Fruit fly (Drosophila melanogaster) whole organism, embryonic: ENCODE results near the gene APP-BP1.

ENCODE experiments used
- Ada2b ChIP-seq: fragments of 200-800 bp; sonication (Bioruptor generic); IDR thresholded peaks from 2 replicates; pipeline ENCODE4 v1.3.6; 2022; ENCODE audit warnings: missing biosample characterization, missing genetic modification characterization
- Adf1 ChIP-seq: fragments of 200-800 bp; sonication (Bioruptor generic); IDR thresholded peaks from 2 replicates; pipeline ENCODE4 v1.3.6; 2022; ENCODE audit warnings: missing biosample characterization, missing genetic modification characterization
- Atf6 ChIP-seq: fragments of 200-800 bp; sonication (Bioruptor generic); IDR thresholded peaks from 2 replicates; pipeline ENCODE4 v1.3.6; 2022; ENCODE audit warnings: missing biosample characterization, missing genetic modification characterization
- CG10959 ChIP-seq: fragments of 200-800 bp; sonication (Bioruptor generic); IDR thresholded peaks from 2 replicates; pipeline ENCODE4 v1.3.6; 2022; ENCODE audit warnings: missing biosample characterization, missing genetic modification characterization
- CG11085 ChIP-seq: fragments of 200-800 bp; sonication (Bioruptor generic); IDR thresholded peaks from 2 replicates; pipeline ENCODE4 v1.3.6; 2022; ENCODE audit warnings: missing biosample characterization, missing genetic modification characterization
- CG12071 ChIP-seq: fragments of 200-800 bp; sonication (Bioruptor generic); optimal IDR thresholded peaks from 3 replicates; lab custom pipeline; 2018; ENCODE audit warnings: missing biosample characterization, mild to moderate bottlenecking, missing genetic modification characterization
- CG12104 ChIP-seq: fragments of 200-800 bp; sonication (Bioruptor generic); optimal IDR thresholded peaks from 3 replicates; lab custom pipeline; 2016; ENCODE audit warnings: missing biosample characterization, missing genetic modification characterization
- CG12219 ChIP-seq: fragments of 200-800 bp; sonication (Bioruptor generic); optimal IDR thresholded peaks from 3 replicates; lab custom pipeline; 2018; ENCODE audit warnings: missing biosample characterization, mild to moderate bottlenecking, missing genetic modification characterization
- CG15011 ChIP-seq: fragments of 200-800 bp; sonication (Bioruptor generic); optimal IDR thresholded peaks from 3 replicates; lab custom pipeline; 2018; ENCODE audit warnings: missing biosample characterization, mild to moderate bottlenecking, missing genetic modification characterization
- CG15696 ChIP-seq: fragments of 200-800 bp; sonication (Bioruptor generic); optimal IDR thresholded peaks from 2 replicates; lab custom pipeline; 2019; ENCODE audit warnings: missing biosample characterization, mild to moderate bottlenecking, missing genetic modification characterization, moderate library complexity
- CG17186 ChIP-seq: fragments of 200-800 bp; sonication (Bioruptor generic); optimal IDR thresholded peaks from 3 replicates; lab custom pipeline; 2017; ENCODE audit warnings: missing biosample characterization, missing genetic modification reagents, missing genetic modification characterization
- CG18476 ChIP-seq: fragments of 200-800 bp; sonication (Bioruptor generic); optimal IDR thresholded peaks from 2 replicates; lab custom pipeline; 2016; ENCODE audit warnings: missing biosample characterization, mild to moderate bottlenecking, missing genetic modification characterization
- CG2129 ChIP-seq: fragments of 200-800 bp; sonication (Bioruptor generic); IDR thresholded peaks from 2 replicates; pipeline ENCODE4 v1.3.6; 2022; ENCODE audit warnings: missing biosample characterization, missing genetic modification characterization; ENCODE audit not compliant: partially characterized antibody
- CG6813 ChIP-seq: fragments of 200-800 bp; sonication (Bioruptor generic); optimal IDR thresholded peaks from 2 replicates; lab custom pipeline; 2017; ENCODE audit warnings: missing biosample characterization, missing genetic modification characterization, mild to moderate bottlenecking, moderate library complexity, missing genetic modification reagents
- CG6854 ChIP-seq: fragments of 200-800 bp; sonication (Bioruptor generic); optimal IDR thresholded peaks from 3 replicates; lab custom pipeline; 2017; ENCODE audit warnings: missing biosample characterization, mild to moderate bottlenecking, missing genetic modification characterization
- CG7271 ChIP-seq: fragments of 200-800 bp; sonication (Bioruptor generic); optimal IDR thresholded peaks from 2 replicates; lab custom pipeline; 2018; ENCODE audit warnings: missing biosample characterization, mild to moderate bottlenecking, missing genetic modification characterization, moderate library complexity
- CG8290 ChIP-seq, 3 experiments: fragments of 200-800 bp; sonication (Bioruptor generic); optimal IDR thresholded peaks; 2 replicates each; lab custom pipeline; 2016 to 2019; ENCODE audit warnings: missing biosample characterization in 3 of 3, missing genetic modification characterization in 3 of 3, mild to moderate bottlenecking in 2 of 3, moderate library complexity in 1 of 3
- CG9876 ChIP-seq: fragments of 200-800 bp; sonication (Bioruptor generic); optimal IDR thresholded peaks from 2 replicates; lab custom pipeline; 2016; ENCODE audit warnings: missing biosample characterization, missing genetic modification characterization
- CTCF ChIP-seq: fragments of 200-800 bp; sonication (Bioruptor generic); optimal IDR thresholded peaks from 2 replicates; lab custom pipeline; 2017; ENCODE audit warnings: missing biosample characterization, mild to moderate bottlenecking, missing genetic modification characterization, moderate library complexity
- Chrac-16 ChIP-seq: fragments of 200-800 bp; sonication (Bioruptor generic); optimal IDR thresholded peaks from 3 replicates; lab custom pipeline; 2016; ENCODE audit warnings: missing biosample characterization, missing genetic modification characterization
- Deaf1 ChIP-seq: fragments of 200-800 bp; optimal IDR thresholded peaks from 3 replicates; lab custom pipeline; 2019; ENCODE audit warnings: missing biosample characterization, mild to moderate bottlenecking, missing genetic modification characterization, moderate library complexity
- Doc3 ChIP-seq: fragments of 200-800 bp; sonication (Bioruptor generic); IDR thresholded peaks from 3 replicates; pipeline ENCODE4 v1.3.6; 2022; ENCODE audit warnings: missing biosample characterization, missing genetic modification characterization; ENCODE audit not compliant: partially characterized antibody
- Eip74EF ChIP-seq, 2 experiments: fragments of 200-800 bp in 1 of 2; fragments of >200 bp in 1 of 2; sonication (Bioruptor generic) in 1 of 2; optimal IDR thresholded peaks; 2 replicates each; lab custom pipeline; 2017 to 2019; ENCODE audit warnings: missing biosample characterization in 2 of 2, missing genetic modification characterization in 2 of 2, mild to moderate bottlenecking in 1 of 2, moderate library complexity in 1 of 2
- Gug ChIP-seq: fragments of 200-800 bp; sonication (Bioruptor generic); IDR thresholded peaks from 4 replicates; pipeline ENCODE4 v1.3.6; 2022; ENCODE audit warnings: missing biosample characterization, missing genetic modification characterization
- HLH3B ChIP-seq: fragments of 200-800 bp; sonication (Bioruptor generic); IDR thresholded peaks from 2 replicates; pipeline ENCODE4 v1.3.6; 2022; ENCODE audit warnings: missing biosample characterization, missing genetic modification characterization
- Hr78 ChIP-seq, 2 experiments: fragments of 200-800 bp in 1 of 2; fragments of >200 bp in 1 of 2; sonication (Bioruptor generic) in 1 of 2; optimal IDR thresholded peaks; 2 replicates each; lab custom pipeline; 2017 to 2019; ENCODE audit warnings: missing biosample characterization in 2 of 2, missing genetic modification characterization in 2 of 2, mild to moderate bottlenecking in 1 of 2, moderate library complexity in 1 of 2
- Lim3 ChIP-seq: fragments of 200-800 bp; sonication (Bioruptor generic); IDR thresholded peaks from 2 replicates; pipeline ENCODE4 v1.3.6; 2022; ENCODE audit warnings: missing biosample characterization, missing genetic modification characterization
- Oli ChIP-seq: fragments of 200-800 bp; sonication (Bioruptor generic); optimal IDR thresholded peaks from 2 replicates; lab custom pipeline; 2018; ENCODE audit warnings: missing biosample characterization, mild to moderate bottlenecking, missing genetic modification characterization, moderate library complexity
- Xrp1 ChIP-seq: fragments of 200-800 bp; sonication (Bioruptor generic); IDR thresholded peaks from 2 replicates; pipeline ENCODE4 v1.3.6; 2022; ENCODE audit warnings: missing biosample characterization, missing genetic modification characterization
- ab ChIP-seq: fragments of 200-800 bp; sonication (Bioruptor generic); optimal IDR thresholded peaks from 2 replicates; lab custom pipeline; 2016; ENCODE audit warnings: missing biosample characterization, missing genetic modification characterization
- ac ChIP-seq: fragments of 200-800 bp; sonication (Bioruptor generic); optimal IDR thresholded peaks from 3 replicates; lab custom pipeline; 2017; ENCODE audit warnings: missing biosample characterization, mild to moderate bottlenecking, missing genetic modification characterization
- ato ChIP-seq: fragments of 200-800 bp; sonication (Bioruptor generic); IDR thresholded peaks from 2 replicates; pipeline ENCODE4 v1.3.6; 2022; ENCODE audit warnings: missing biosample characterization, missing genetic modification characterization; ENCODE audit not compliant: partially characterized antibody
- az2 ChIP-seq: fragments of 200-800 bp; sonication (Bioruptor generic); optimal IDR thresholded peaks from 3 replicates; lab custom pipeline; 2016; ENCODE audit warnings: missing biosample characterization, missing genetic modification characterization
- bowl ChIP-seq: fragments of 200-800 bp; sonication (Bioruptor generic); IDR thresholded peaks from 2 replicates; pipeline ENCODE4 v1.3.6; 2022; ENCODE audit warnings: missing biosample characterization, missing genetic modification characterization
- btn ChIP-seq: fragments of 200-800 bp; sonication (Bioruptor generic); optimal IDR thresholded peaks from 2 replicates; lab custom pipeline; 2016; ENCODE audit warnings: missing biosample characterization, missing genetic modification characterization
- chif ChIP-seq, 2 experiments: fragments of 200-800 bp; sonication (Bioruptor generic); optimal IDR thresholded peaks; 3 replicates each; lab custom pipeline; 2016; ENCODE audit warnings: missing biosample characterization in 2 of 2, missing genetic modification characterization in 2 of 2
- crc ChIP-seq: fragments of 200-800 bp; sonication (Bioruptor generic); optimal IDR thresholded peaks from 2 replicates; lab custom pipeline; 2016; ENCODE audit warnings: missing biosample characterization, missing genetic modification characterization
- cwo ChIP-seq: fragments of 200-800 bp; sonication (Bioruptor generic); optimal IDR thresholded peaks from 3 replicates; lab custom pipeline; 2017; ENCODE audit warnings: missing biosample characterization, missing genetic modification characterization, mild to moderate bottlenecking, moderate library complexity, missing genetic modification reagents
- esg ChIP-seq: fragments of 200-800 bp; sonication (Bioruptor generic); conservative IDR thresholded peaks from 2 replicates; pipeline ENCODE4 v1.3.6; 2022; ENCODE audit warnings: missing biosample characterization, missing genetic modification characterization
- ewg ChIP-seq: fragments of 200-800 bp; sonication (Bioruptor generic); optimal IDR thresholded peaks from 3 replicates; lab custom pipeline; 2017; ENCODE audit warnings: mild to moderate bottlenecking, missing biosample characterization, missing genetic modification reagents, missing genetic modification characterization
- eyg ChIP-seq: fragments of 200-800 bp; sonication (Bioruptor generic); optimal IDR thresholded peaks from 3 replicates; lab custom pipeline; 2016; ENCODE audit warnings: missing biosample characterization, missing genetic modification characterization
- fd96Cb ChIP-seq: fragments of 200-800 bp; sonication (Bioruptor generic); optimal IDR thresholded peaks from 2 replicates; lab custom pipeline; 2018; ENCODE audit warnings: missing biosample characterization, mild to moderate bottlenecking, missing genetic modification characterization, moderate library complexity
- grn ChIP-seq: fragments of 200-800 bp; sonication (Bioruptor generic); optimal IDR thresholded peaks from 3 replicates; lab custom pipeline; 2017; ENCODE audit warnings: missing biosample characterization, missing genetic modification characterization
- jigr1 ChIP-seq: fragments of 200-800 bp; sonication (Bioruptor generic); IDR thresholded peaks from 3 replicates; pipeline ENCODE4 v1.3.6; 2022; ENCODE audit warnings: missing biosample characterization, missing genetic modification characterization
- psq ChIP-seq: fragments of 200-800 bp; sonication (Bioruptor generic); optimal IDR thresholded peaks from 2 replicates; lab custom pipeline; 2017; ENCODE audit warnings: missing biosample characterization, missing genetic modification characterization
- scrt ChIP-seq: fragments of 200-800 bp; sonication (Bioruptor generic); optimal IDR thresholded peaks from 2 replicates; lab custom pipeline; 2018; ENCODE audit warnings: missing biosample characterization, mild to moderate bottlenecking, missing genetic modification characterization, moderate library complexity
- trem ChIP-seq: fragments of 200-800 bp; optimal IDR thresholded peaks from 3 replicates; lab custom pipeline; 2019; ENCODE audit warnings: missing biosample characterization, mild to moderate bottlenecking, missing genetic modification characterization, moderate library complexity
- tup ChIP-seq: fragments of 200-800 bp; sonication (Bioruptor generic); optimal IDR thresholded peaks from 2 replicates; lab custom pipeline; 2016; ENCODE audit warnings: missing biosample characterization, mild to moderate bottlenecking, missing genetic modification characterization, moderate library complexity
- wor ChIP-seq: fragments of 200-800 bp; sonication (Bioruptor generic); IDR thresholded peaks from 2 replicates; pipeline ENCODE4 v1.3.6; 2022; ENCODE audit warnings: missing biosample characterization, missing genetic modification characterization

APP-BP1 gene

DNA sequence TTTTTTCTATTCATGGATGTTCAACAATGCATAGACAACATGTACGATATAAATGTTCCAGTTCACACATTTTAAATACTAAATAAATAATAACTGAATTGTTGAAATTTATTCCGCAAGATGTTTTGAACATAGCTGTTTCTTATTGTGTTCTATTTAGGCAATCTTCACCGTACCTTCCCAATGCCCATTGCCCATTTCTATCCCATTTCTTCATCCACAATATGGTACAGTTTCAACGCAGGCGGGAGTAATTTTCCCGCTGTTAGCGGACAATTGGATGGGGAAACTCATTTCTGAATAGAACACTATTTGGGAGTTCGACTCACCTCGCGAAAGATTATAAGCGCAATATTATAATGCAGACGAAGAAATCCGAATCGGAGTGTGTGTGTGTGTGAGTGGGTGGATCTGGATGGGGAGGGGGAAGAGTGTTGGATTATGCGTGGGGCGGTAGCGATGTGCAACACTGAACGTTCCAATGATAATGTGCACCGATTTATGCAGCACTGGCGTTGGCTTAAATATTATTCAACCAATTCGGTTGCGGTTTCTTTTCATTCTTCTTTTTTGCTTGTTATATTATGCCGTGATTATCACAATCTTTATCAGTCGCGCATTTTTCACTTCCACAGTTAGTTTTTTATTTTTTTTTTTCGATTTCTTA is 6.1 kb upstream of the APP-BP1 start (continued):
- TF ChIP-seq Eip74EF (GFP tag; optimal IDR thresholded peaks at IDR 0.05; lab: Kevin White, UChicago) (no peak), bowl (GFP tag; lab: Robert Waterston, UW) (no peak), CG10959 (no peak), Oli (tag; lab: Kevin White, UChicago) (peak; percentile 6), Xrp1 (peak; percentile 57; the same call in 1 of the 2 replicates), cwo (GFP tag; lab: Kevin White, UChicago) (peak; percentile 54), CG12071 (GFP tag; lab: Kevin White, UChicago) (no peak), fd96Cb (no peak), CG12219 (GFP tag; lab: Kevin White, UChicago) (no peak), CG15696 (tag; lab: Kevin White, UChicago) (no peak), CG6854 (GFP tag; lab: Kevin White, UChicago) (no peak), eyg (GFP tag; lab: Kevin White, UChicago) (peak; percentile 27), Deaf1 (tag; lab: Kevin White, UChicago) (peak; percentile 60), ato (GFP tag; lab: Robert Waterston, UW) (0 out of 2 replicates have a peak, but pooled peaks have one; percentile 25), Ada2b (GFP tag; lab: Robert Waterston, UW) (no peak), scrt (no peak), chif (GFP tag; optimal IDR thresholded peaks at IDR 0.05; lab: Kevin White, UChicago) (peak; percentile 13 to 47), Hr78 (GFP tag; optimal IDR thresholded peaks at IDR 0.05; lab: Kevin White, UChicago) (no peak), psq (GFP tag; lab: Kevin White, UChicago) (peak; percentile 67), ab (GFP tag; lab: Kevin White, UChicago) (no peak), CG8290 (GFP tag; optimal IDR thresholded peaks at IDR 0.05; lab: Kevin White, UChicago) (peak; percentile 80), CG8290 (tag; optimal IDR thresholded peaks at IDR 0.05; lab: Kevin White, UChicago) (peak; percentile 55 to 78), CG2129 (GFP tag; lab: Robert Waterston, UW) (no peak), Doc3 (GFP tag; lab: Robert Waterston, UW) (no peak), Chrac-16 (peak; percentile 30), CG11085 (GFP tag; lab: Robert Waterston, UW) (no peak), crc (GFP tag; lab: Kevin White, UChicago) (peak; percentile 22), esg (GFP tag; lab: Robert Waterston, UW) (no peak), CG6813 (GFP tag; lab: Kevin White, UChicago) (peak; percentile 27), CTCF (GFP tag; lab: Kevin White, UChicago) (no peak), CG18476 (GFP tag; lab: Kevin White, UChicago) (no peak), CG17186 (GFP tag; lab: Kevin White, UChicago) (peak; percentile 27), ewg (GFP tag; lab: Kevin White, UChicago) (peak; percentile 7), Atf6 (GFP tag; lab: Robert Waterston, UW) (peak; percentile 41; the same call in 1 of the 2 replicates), wor (no peak), jigr1 (GFP tag; lab: Robert Waterston, UW) (no peak), HLH3B (GFP tag; lab: Robert Waterston, UW) (no peak), Gug (GFP tag; lab: Robert Waterston, UW) (peak; percentile 44; the same call in 2 of the 4 replicates), CG7271 (tag; lab: Kevin White, UChicago) (no peak), tup (GFP tag; lab: Kevin White, UChicago) (no peak), Lim3 (GFP tag; lab: Robert Waterston, UW) (no peak), Adf1 (GFP tag; lab: Robert Waterston, UW) (no peak), trem (tag; lab: Kevin White, UChicago) (peak; percentile 32), CG12104 (GFP tag; lab: Kevin White, UChicago) (no peak), CG9876 (GFP tag; lab: Kevin White, UChicago) (peak; percentile 59), CG15011 (GFP tag; lab: Kevin White, UChicago) (no peak), btn (GFP tag; lab: Kevin White, UChicago) (peak; percentile 45), grn (GFP tag; lab: Kevin White, UChicago) (no peak), az2 (GFP tag; lab: Kevin White, UChicago) (peak; percentile 27), ac (GFP tag; lab: Kevin White, UChicago) (no peak)
